Worm (Caenorhabditis elegans) whole organism, late embryonic: ENCODE data around the gene T10F2.2.

ENCODE experiments used
- K09A11.1 ChIP-seq: sonication (generic microtip); optimal IDR thresholded peaks from 2 replicates; lab custom pipeline; 2017; ENCODE audit warnings: antibody characterized with exemption, mild to moderate bottlenecking, missing genetic modification characterization, missing compliant biosample characterization; ENCODE audit not compliant: insufficient read depth
- ama-1 ChIP-seq: fragments of 150-350 bp; optimal IDR thresholded peaks from 2 replicates; lab custom pipeline; 2014
- ceh-22 ChIP-seq: sonication (generic microtip); optimal IDR thresholded peaks from 2 replicates; lab custom pipeline; 2017; ENCODE audit warnings: missing biosample characterization, missing genetic modification characterization
- ceh-9 ChIP-seq: sonication (generic microtip); optimal IDR thresholded peaks from 2 replicates; lab custom pipeline; 2016; ENCODE audit warnings: mild to moderate bottlenecking, missing genetic modification characterization, inconsistent platforms, missing compliant biosample characterization
- fkh-10 ChIP-seq: fragments of 150-350 bp; optimal IDR thresholded peaks from 2 replicates; lab custom pipeline; 2014; ENCODE audit warnings: missing biosample characterization, missing genetic modification reagents, missing genetic modification characterization
- hlh-30 ChIP-seq: sonication (generic microtip); optimal IDR thresholded peaks from 2 replicates; lab custom pipeline; 2017; ENCODE audit warnings: antibody characterized with exemption, missing genetic modification characterization, missing compliant biosample characterization; ENCODE audit not compliant: insufficient read depth
- lin-11 ChIP-seq: fragments of 200-800 bp; sonication (Bioruptor generic); optimal IDR thresholded peaks from 2 replicates; lab custom pipeline; 2018; ENCODE audit warnings: mild to moderate bottlenecking, missing genetic modification characterization, missing compliant biosample characterization
- nhr-232 ChIP-seq: sonication (generic microtip); optimal IDR thresholded peaks from 2 replicates; lab custom pipeline; 2016; ENCODE audit warnings: missing genetic modification characterization, missing compliant biosample characterization
- pax-1 ChIP-seq: fragments of 150-350 bp; optimal IDR thresholded peaks from 2 replicates; lab custom pipeline; 2014; ENCODE audit warnings: missing biosample characterization, missing genetic modification characterization
- sox-4 ChIP-seq: sonication (generic microtip); optimal IDR thresholded peaks from 2 replicates; lab custom pipeline; 2017; ENCODE audit warnings: mild to moderate bottlenecking, missing genetic modification characterization, inconsistent platforms, missing compliant biosample characterization
- tbx-2 ChIP-seq: sonication (generic microtip); optimal IDR thresholded peaks from 2 replicates; lab custom pipeline; 2016; ENCODE audit warnings: missing genetic modification characterization, missing compliant biosample characterization
- unc-55 ChIP-seq: sonication (generic microtip); optimal IDR thresholded peaks from 2 replicates; lab custom pipeline; 2017; ENCODE audit warnings: missing biosample characterization, missing genetic modification reagents, missing genetic modification characterization
- zip-5 ChIP-seq: sonication (generic microtip); optimal IDR thresholded peaks from 2 replicates; lab custom pipeline; 2016; ENCODE audit warnings: missing genetic modification characterization, missing compliant biosample characterization

- TF ChIP-seq K09A11.1 (tag; lab: Kevin White, UChicago) (no peak), sox-4 (tag; lab: Kevin White, UChicago) (no peak), zip-5 (tag; lab: Kevin White, UChicago) (no peak), nhr-232 (tag; lab: Kevin White, UChicago) (no peak), pax-1 (tag; lab: Kevin White, UChicago) (no peak), ama-1 (lab: Kevin White, UChicago) (no peak), ceh-9 (tag; lab: Kevin White, UChicago) (no peak), fkh-10 (GFP tag; lab: Kevin White, UChicago) (no peak), ceh-22 (tag; lab: Kevin White, UChicago) (no peak), hlh-30 (no peak), lin-11 (no peak), unc-55 (GFP tag; lab: Kevin White, UChicago) (no peak), tbx-2 (tag; lab: Kevin White, UChicago) (no peak)
Measured at ce11 chrIII:5159505-5159904, 5.6 kb downstream of the T10F2.2 start, which contains the start of gene T10F2.5.
